Worm (Caenorhabditis elegans): ENCODE measurements around the gene C01B10.7.
"Not testable (repeated sequence)": the region's sequence is repeated elsewhere in the genome, so short reads cannot be mapped to it uniquely, and the experiment has no call there.

The C01B10.7 gene

ce11 chrIV:6597298-6597697 lies 41.1 kb upstream of the C01B10.7 start, which contains the start of gene F38A5.6:
Gene F38A5.6, minus strand, starts transcription at chrIV:6597398.
- TF ChIP-seq nhr-20 (tag; optimal IDR thresholded peaks at IDR 0.05) (no peak), fos-1 (tag; optimal IDR thresholded peaks at IDR 0.05) (no peak), ces-1 (GFP tag; optimal IDR thresholded peaks at IDR 0.05) (no peak), ceh-90 (tag; optimal IDR thresholded peaks at IDR 0.05) (no peak), efl-1 (optimal IDR thresholded peaks at IDR 0.05) (no peak), efl-1 (GFP tag; optimal IDR thresholded peaks at IDR 0.05 in 1 of 2) (peak in 1 of 2 experiments; percentile 88), xbp-1 (tag; optimal IDR thresholded peaks at IDR 0.05) (no peak)

- not testable (repeated sequence) for TF ChIP-seq isw-1 (GFP tag; IDR thresholded peaks at IDR 0.05); nhr-85 (tag); sox-4 (tag; optimal IDR thresholded peaks at IDR 0.05)
Measured at ce11 chrIV:6597918-6598317, 40.4 kb upstream of the C01B10.7 start, which contains the start of gene nspb-4. Gene nspb-4, plus strand, starts transcription at chrIV:6598218.

ce11 chrIV:6598740-6599139 lies 39.6 kb upstream of the C01B10.7 start, which contains the start of gene nspb-5:
Gene nspb-5, plus strand, starts transcription at chrIV:6599040.
- TF ChIP-seq mep-1 (tag; optimal IDR thresholded peaks at IDR 0.05); lin-15B (tag; optimal IDR thresholded peaks at IDR 0.05); mab-9 (GFP tag; IDR thresholded peaks at IDR 0.05): not testable (repeated sequence)

ce11 chrIV:6599447-6599846 lies 38.9 kb upstream of the C01B10.7 start, which contains the start of gene F38A5.8:
Gene F38A5.8, plus strand, starts transcription at chrIV:6599747.
- TF ChIP-seq nhr-85 (tag) (no peak), unc-62 (GFP tag; optimal IDR thresholded peaks at IDR 0.05) (no peak), grh-1 (GFP tag; IDR thresholded peaks at IDR 0.05) (no peak), dsc-1 (tag; optimal IDR thresholded peaks at IDR 0.05) (no peak), aly-2 (tag; optimal IDR thresholded peaks at IDR 0.05) (no peak), lin-13 (GFP tag; optimal IDR thresholded peaks at IDR 0.05) (no peak), aha-1 (tag; optimal IDR thresholded peaks at IDR 0.05) (no peak), zag-1 (tag; optimal IDR thresholded peaks at IDR 0.05) (no peak), sox-4 (tag; optimal IDR thresholded peaks at IDR 0.05) (no peak)

ce11 chrIV:6601213-6601724 lies 37.1 kb upstream of the C01B10.7 start, which contains the start of gene sup-36:
Gene sup-36, plus strand, starts transcription at chrIV:6601674.
- peak in 1 of 2 experiments; percentile 45 for TF ChIP-seq lin-35 (GFP tag; optimal IDR thresholded peaks at IDR 0.05)
- peak in 1 of 3 experiments; percentile 18 for TF ChIP-seq ceh-82 (tag; optimal IDR thresholded peaks at IDR 0.05)
- no peak for TF ChIP-seq F16B12.6 (tag; optimal IDR thresholded peaks at IDR 0.05)
- no peak for TF ChIP-seq tlp-1 (tag; optimal IDR thresholded peaks at IDR 0.05)
- no peak for TF ChIP-seq xbp-1 (tag; optimal IDR thresholded peaks at IDR 0.05)
- peak; percentile 21 to 25 for TF ChIP-seq efl-1 (optimal IDR thresholded peaks at IDR 0.05)
- TF ChIP-seq efl-1 (GFP tag; optimal IDR thresholded peaks at IDR 0.05 in 1 of 2), result peak; percentile 22 to 31
- TF ChIP-seq dpl-1 (GFP tag; optimal IDR thresholded peaks at IDR 0.05), result peak in 1 of 3 experiments; percentile 1
- TF ChIP-seq snu-23 (GFP tag; optimal IDR thresholded peaks at IDR 0.05), result peak; percentile 28
- TF ChIP-seq rnt-1 (tag; optimal IDR thresholded peaks at IDR 0.05), result peak; percentile 29

- TF ChIP-seq lin-15B (tag; optimal IDR thresholded peaks at IDR 0.05) (no peak), mef-2 (tag; optimal IDR thresholded peaks at IDR 0.05) (no peak), F16B12.6 (tag; optimal IDR thresholded peaks at IDR 0.05) (no peak), nhr-84 (tag; optimal IDR thresholded peaks at IDR 0.05) (no peak), fkh-8 (tag; optimal IDR thresholded peaks at IDR 0.05) (no peak), C04F5.9 (tag; optimal IDR thresholded peaks at IDR 0.05) (no peak), ceh-63 (GFP tag; optimal IDR thresholded peaks at IDR 0.05) (no peak), zag-1 (tag; optimal IDR thresholded peaks at IDR 0.05) (no peak), lsy-2 (tag; optimal IDR thresholded peaks at IDR 0.05) (no peak), nhr-85 (tag) (no peak), ztf-11 (tag; optimal IDR thresholded peaks at IDR 0.05) (no peak)
Measured at ce11 chrIV:6602376-6602775, 36.0 kb upstream of the C01B10.7 start, which contains the start of gene F15B10.3. Gene F15B10.3, plus strand, starts transcription at chrIV:6602676.
